Fruit fly (Drosophila melanogaster): ENCODE results near the gene CG9801.
A peak's percentile ranks its signal among the peaks of the same experiment; 100 is the strongest.

CG9801 gene

dm6 chr3R:8792463-8793175 lies 45.1 kb upstream of the CG9801 start (continued):
- TF ChIP-seq E2f2 (GFP tag; IDR thresholded peaks at IDR 0.05): no peak
- no peak for TF ChIP-seq p53 (GFP tag; optimal IDR thresholded peaks at IDR 0.05)
- TF ChIP-seq Trl (optimal IDR thresholded peaks at IDR 0.05): peak; percentile 27 to 80
- no peak for TF ChIP-seq Trl (GFP tag; optimal IDR thresholded peaks at IDR 0.05)
- peak in 1 of 2 experiments; percentile 84 for TF ChIP-seq bsh (GFP tag; optimal IDR thresholded peaks at IDR 0.05)
- TF ChIP-seq tap (tag; optimal IDR thresholded peaks at IDR 0.05): no peak
- TF ChIP-seq B-H1 (GFP tag; IDR thresholded peaks at IDR 0.05): no peak
- no peak for TF ChIP-seq Sry-β (GFP tag; optimal IDR thresholded peaks at IDR 0.05)
- no peak for TF ChIP-seq Eip74EF (GFP tag; optimal IDR thresholded peaks at IDR 0.05)
- no peak for TF ChIP-seq dm (GFP tag; optimal IDR thresholded peaks at IDR 0.05)
- no peak for TF ChIP-seq chm (GFP tag; IDR thresholded peaks at IDR 0.05)
- TF ChIP-seq ATbp (GFP tag; optimal IDR thresholded peaks at IDR 0.05): no peak
- TF ChIP-seq cas (GFP tag; IDR thresholded peaks at IDR 0.05): no peak
- TF ChIP-seq CG1832 (GFP tag; optimal IDR thresholded peaks at IDR 0.05): peak; percentile 54
- no peak for TF ChIP-seq ssp (GFP tag; IDR thresholded peaks at IDR 0.05)
- TF ChIP-seq CG6689 (GFP tag; IDR thresholded peaks at IDR 0.05): no peak
- TF ChIP-seq Awh (GFP tag; IDR thresholded peaks at IDR 0.05): no peak
- TF ChIP-seq Xrp1 (GFP tag; IDR thresholded peaks at IDR 0.05): no peak
- TF ChIP-seq tgo (GFP tag; IDR thresholded peaks at IDR 0.05): no peak

- TF ChIP-seq CG11696 (GFP tag; IDR thresholded peaks at IDR 0.05) (peak; percentile 90), CG2875 (GFP tag; optimal IDR thresholded peaks at IDR 0.05) (no peak), CG11093 (GFP tag; IDR thresholded peaks at IDR 0.05) (peak; percentile 62; the same call in 1 of the 3 replicates), corto (GFP tag; optimal IDR thresholded peaks at IDR 0.05) (no peak), onecut (GFP tag; IDR thresholded peaks at IDR 0.05) (0 out of 2 replicates have a peak, but pooled peaks have one; percentile 22), CG43689 (GFP tag; IDR thresholded peaks at IDR 0.05) (peak; percentile 56), Bgb (GFP tag; IDR thresholded peaks at IDR 0.05; ENCODE audit: partially characterized antibody) (no peak), E2f1 (GFP tag; IDR thresholded peaks at IDR 0.05) (peak; percentile 67), Rfx (GFP tag; IDR thresholded peaks at IDR 0.05) (0 out of 2 replicates have a peak, but pooled peaks have one; percentile 33), CG2678 (tag; optimal IDR thresholded peaks at IDR 0.05) (peak; percentile 63), ftz-f1 (GFP tag; optimal IDR thresholded peaks at IDR 0.05) (no peak), CG11504 (tag; optimal IDR thresholded peaks at IDR 0.05) (peak; percentile 77), CG15601 (tag; optimal IDR thresholded peaks at IDR 0.05) (no peak), hb (GFP tag; IDR thresholded peaks at IDR 0.05; ENCODE audit: partially characterized antibody) (no peak), CG17186 (GFP tag; optimal IDR thresholded peaks at IDR 0.05) (no peak), CG4854 (GFP tag; optimal IDR thresholded peaks at IDR 0.05) (no peak), crol (GFP tag; IDR thresholded peaks at IDR 0.05) (no peak), CG12744 (GFP tag; optimal IDR thresholded peaks at IDR 0.05) (no peak), Hr39 (optimal IDR thresholded peaks at IDR 0.05) (no peak), Atf3 (GFP tag; optimal IDR thresholded peaks at IDR 0.05) (no peak), HLHmδ (GFP tag; optimal IDR thresholded peaks at IDR 0.05) (no peak), Dip2 (GFP tag; IDR thresholded peaks at IDR 0.05) (no peak), wek (GFP tag; optimal IDR thresholded peaks at IDR 0.05) (no peak), CG11456 (GFP tag; IDR thresholded peaks at IDR 0.05) (no peak), CG1832 (GFP tag; optimal IDR thresholded peaks at IDR 0.05) (no peak), CG8388 (GFP tag; optimal IDR thresholded peaks at IDR 0.05) (peak; percentile 37), HLH54F (GFP tag; optimal IDR thresholded peaks at IDR 0.05) (no peak), HHEX (GFP tag; optimal IDR thresholded peaks at IDR 0.05) (peak; percentile 1), eyg (GFP tag; optimal IDR thresholded peaks at IDR 0.05) (no peak), CG1602 (GFP tag; optimal IDR thresholded peaks at IDR 0.05) (peak; percentile 43), cg (GFP tag; optimal IDR thresholded peaks at IDR 0.05) (no peak), Gsc (GFP tag; IDR thresholded peaks at IDR 0.05) (no peak)
These were observed 41.4 kb upstream of the CG9801 start for dm6 chr3R:8788722-8789400.
